Worm (Caenorhabditis elegans): ENCODE results near the gene ufd-1.

ufd-1 gene

DNA sequence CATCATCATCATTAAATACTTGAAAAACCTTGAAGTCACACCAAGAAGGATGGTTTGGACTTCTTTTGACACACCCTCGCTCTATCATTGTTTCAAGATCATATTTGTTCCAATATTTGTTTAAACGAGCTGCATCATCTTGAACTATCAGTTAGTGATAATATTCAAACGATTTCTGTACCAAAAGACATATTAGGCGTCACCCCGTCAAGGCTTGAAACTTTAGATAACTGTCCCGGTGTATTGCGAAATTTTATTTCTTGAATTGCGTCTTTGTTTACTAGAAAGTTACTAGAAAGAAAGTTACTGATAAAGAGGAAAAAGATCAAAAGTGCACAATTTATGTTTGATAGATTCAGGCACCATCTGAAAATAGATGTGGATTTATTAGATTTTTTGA lies 24.7 kb downstream of the ufd-1 start (continued):
- TF ChIP-seq Y48G9A.11 (GFP tag; IDR thresholded peaks at IDR 0.05), result no peak
- no peak for TF ChIP-seq aly-2 (tag; optimal IDR thresholded peaks at IDR 0.05)
- TF ChIP-seq snpc-1.2 (GFP tag; IDR thresholded peaks at IDR 0.05), result no peak
- TF ChIP-seq pha-4 (GFP tag; IDR thresholded peaks at IDR 0.05), result no peak
- TF ChIP-seq pha-4 (tag; optimal IDR thresholded peaks at IDR 0.05), result no peak
- no peak for TF ChIP-seq zag-1 (tag; optimal IDR thresholded peaks at IDR 0.05)
- TF ChIP-seq D1046.2 (GFP tag; IDR thresholded peaks at IDR 0.05), result no peak
- no peak for TF ChIP-seq nhr-11 (tag; optimal IDR thresholded peaks at IDR 0.05)
- no peak for TF ChIP-seq lin-15B (tag; optimal IDR thresholded peaks at IDR 0.05)
- TF ChIP-seq daf-16 (GFP tag; optimal IDR thresholded peaks at IDR 0.05), result peak in 1 of 2 experiments; percentile 6
- TF ChIP-seq daf-16 (tag; optimal IDR thresholded peaks at IDR 0.05), result peak; percentile 96
- TF ChIP-seq F10B5.3 (tag; optimal IDR thresholded peaks at IDR 0.05), result no peak
- TF ChIP-seq jun-1 (tag; optimal IDR thresholded peaks at IDR 0.05), result no peak
- no peak for TF ChIP-seq ceh-32 (tag; optimal IDR thresholded peaks at IDR 0.05; ENCODE audit: poor library complexity)
- TF ChIP-seq ztf-7 (tag; optimal IDR thresholded peaks at IDR 0.05), result peak; percentile 2
- no peak for TF ChIP-seq hlh-30 (tag; optimal IDR thresholded peaks at IDR 0.05; ENCODE audit: insufficient read depth)
- no peak for TF ChIP-seq ceh-44 (GFP tag; IDR thresholded peaks at IDR 0.05)
- no peak for TF ChIP-seq dmd-8 (GFP tag; IDR thresholded peaks at IDR 0.05)
- no peak for TF ChIP-seq zfp-3 (GFP tag; conservative IDR thresholded peaks at IDR 0.05)
- no peak for TF ChIP-seq lin-39 (tag; optimal IDR thresholded peaks at IDR 0.05)
- no peak for TF ChIP-seq Y105C5A.15 (GFP tag; IDR thresholded peaks at IDR 0.05)

- TF ChIP-seq daf-16 (GFP tag; optimal IDR thresholded peaks at IDR 0.05), result no peak
- TF ChIP-seq daf-16 (tag; optimal IDR thresholded peaks at IDR 0.05), result peak; percentile 13
- peak; percentile 17 for TF ChIP-seq dve-1 (tag; optimal IDR thresholded peaks at IDR 0.05; ENCODE audit: insufficient read depth)
- TF ChIP-seq ztf-7 (tag; optimal IDR thresholded peaks at IDR 0.05), result no peak
- peak; percentile 41; the same call in 1 of the 2 replicates for TF ChIP-seq dmd-6 (GFP tag; IDR thresholded peaks at IDR 0.05)
Measured at ce11 chrIV:12304750-12305149, 25.9 kb downstream of the ufd-1 start.

DNA sequence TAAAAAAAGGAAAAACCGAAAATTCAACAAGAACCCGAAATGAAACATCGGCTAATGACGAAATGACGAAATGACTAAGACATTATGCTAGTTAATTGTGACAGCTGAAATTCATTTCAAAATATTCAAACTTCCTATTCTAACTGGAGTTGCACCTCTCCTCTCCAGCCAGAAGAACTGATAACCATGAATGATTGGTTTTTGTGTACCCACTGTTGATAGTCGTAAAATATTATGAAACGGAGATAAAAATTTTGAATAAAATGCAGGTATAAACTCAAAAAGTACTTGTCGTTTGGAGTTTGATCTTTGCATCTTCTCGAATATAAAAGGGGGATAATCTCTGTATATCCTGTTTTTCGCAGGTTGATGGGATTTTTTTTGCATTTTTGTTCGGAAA lies 27.8 kb downstream of the ufd-1 start:
- no peak for TF ChIP-seq dmd-8 (GFP tag; IDR thresholded peaks at IDR 0.05)
- TF ChIP-seq php-3 (GFP tag; IDR thresholded peaks at IDR 0.05), result peak; percentile 66
- TF ChIP-seq dve-1 (tag; optimal IDR thresholded peaks at IDR 0.05; ENCODE audit: insufficient read depth), result peak; percentile 54
- TF ChIP-seq daf-16 (GFP tag; optimal IDR thresholded peaks at IDR 0.05), result no peak
- peak; percentile 48 for TF ChIP-seq daf-16 (tag; optimal IDR thresholded peaks at IDR 0.05)
- TF ChIP-seq F44E2.7 (GFP tag; IDR thresholded peaks at IDR 0.05), result no peak
- peak; percentile 89 for TF ChIP-seq pqm-1 (tag; optimal IDR thresholded peaks at IDR 0.05)
- no peak for TF ChIP-seq ztf-7 (tag; optimal IDR thresholded peaks at IDR 0.05)
- TF ChIP-seq nhr-237 (tag; optimal IDR thresholded peaks at IDR 0.05), result no peak
- TF ChIP-seq nhr-28 (tag; optimal IDR thresholded peaks at IDR 0.05), result peak; percentile 76
- peak; percentile 20 for TF ChIP-seq hlh-11 (tag; optimal IDR thresholded peaks at IDR 0.05)
- no peak for TF ChIP-seq T20F7.1 (GFP tag; optimal IDR thresholded peaks at IDR 0.05)

DNA sequence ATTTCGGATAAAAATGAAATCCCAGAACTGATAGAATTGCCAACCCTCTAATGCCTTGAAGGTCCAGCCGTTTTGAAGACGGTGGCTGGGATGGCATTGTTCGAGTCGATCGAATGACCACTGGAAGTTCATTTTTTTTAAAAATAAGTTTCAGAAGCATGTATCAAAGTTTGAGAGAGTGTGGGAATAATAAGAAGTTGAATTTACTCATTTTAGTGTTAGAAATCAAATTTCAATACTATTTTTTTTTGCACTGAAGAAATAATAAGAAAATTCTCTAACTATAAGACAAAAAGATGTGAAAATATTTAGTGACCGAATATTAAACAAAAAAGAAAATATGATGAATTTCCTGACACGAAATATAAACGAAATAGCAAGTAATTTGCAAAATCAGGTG lies 29.5 kb downstream of the ufd-1 start, which contains the start of gene oac-59:
Gene oac-59 (minus strand): TSS at position 101 of the 400 bp plus-strand sequence.
- no peak for TF ChIP-seq fkh-10 (GFP tag; optimal IDR thresholded peaks at IDR 0.05)
- no peak for TF ChIP-seq unc-39 (tag; optimal IDR thresholded peaks at IDR 0.05)
- TF ChIP-seq aha-1 (tag), result peak; percentile 4

DNA sequence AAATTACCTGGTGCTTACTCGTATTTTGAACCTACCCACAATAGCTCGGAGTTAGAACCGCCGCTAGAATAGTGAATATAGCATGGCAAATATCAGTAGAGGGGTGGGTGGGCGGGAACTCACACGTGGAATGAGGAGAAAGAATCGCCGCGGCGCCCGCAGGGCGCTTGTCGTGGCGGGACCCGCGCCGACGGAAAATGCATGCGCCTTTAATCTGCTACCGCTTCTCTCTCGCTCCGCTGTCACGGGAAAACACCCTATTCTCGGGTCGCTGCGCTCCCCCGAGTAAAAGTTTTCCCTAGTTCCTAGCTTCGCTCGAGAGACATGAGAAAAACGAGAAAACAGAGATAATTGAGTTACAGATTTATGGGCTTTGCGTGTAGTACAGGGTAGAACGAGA lies 35.9 kb downstream of the ufd-1 start:
- TF ChIP-seq set-16 (GFP tag; IDR thresholded peaks at IDR 0.05), result peak; percentile 89
- peak; percentile 23; the same call in 1 of the 2 replicates for TF ChIP-seq lin-38 (GFP tag; IDR thresholded peaks at IDR 0.05)
- peak; percentile 46; the same call in 1 of the 2 replicates for TF ChIP-seq egl-43 (GFP tag; IDR thresholded peaks at IDR 0.05)
